Fruit fly (Drosophila melanogaster): ENCODE results near the gene Lip4.

Gene Lip4

dm6 chr2L:10522174-10522893 is 5.0 kb upstream of the Lip4 start (continued):
- TF ChIP-seq YL-1 (GFP tag; optimal IDR thresholded peaks at IDR 0.05) (no peak), amos (GFP tag; IDR thresholded peaks at IDR 0.05; ENCODE audit: partially characterized antibody) (no peak), CG2120 (GFP tag; optimal IDR thresholded peaks at IDR 0.05) (peak; percentile 51), otp (GFP tag; IDR thresholded peaks at IDR 0.05) (no peak), Side (GFP tag; optimal IDR thresholded peaks at IDR 0.05) (no peak), Fer1 (GFP tag; optimal IDR thresholded peaks at IDR 0.05) (peak; percentile 63), CkIIα-i1 (GFP tag; IDR thresholded peaks at IDR 0.05) (no peak), slbo (GFP tag; IDR thresholded peaks at IDR 0.05) (peak; percentile 79), pho (GFP tag; optimal IDR thresholded peaks at IDR 0.05) (no peak), CG14441 (GFP tag; IDR thresholded peaks at IDR 0.05) (peak; percentile 74), luna (GFP tag; optimal IDR thresholded peaks at IDR 0.05) (no peak), CG9876 (GFP tag; optimal IDR thresholded peaks at IDR 0.05) (no peak), Elba2 (GFP tag; optimal IDR thresholded peaks at IDR 0.05) (no peak), CG10543 (GFP tag; optimal IDR thresholded peaks at IDR 0.05) (no peak), z (GFP tag; IDR thresholded peaks at IDR 0.05) (no peak; the same call in 2 of the 3 replicates), CG13775 (GFP tag; optimal IDR thresholded peaks at IDR 0.05) (peak; percentile 53), CG18011 (GFP tag; optimal IDR thresholded peaks at IDR 0.05) (peak; percentile 10), CG6175 (GFP tag; IDR thresholded peaks at IDR 0.05) (no peak), vnd (GFP tag; IDR thresholded peaks at IDR 0.05; ENCODE audit: partially characterized antibody) (no peak), CG2116 (GFP tag; optimal IDR thresholded peaks at IDR 0.05) (peak; percentile 5), NFAT (GFP tag; IDR thresholded peaks at IDR 0.05) (peak; percentile 42; the same call in 1 of the 2 replicates)

dm6 chr2L:10528984-10529383 is 1.6 kb downstream of the Lip4 start:
- TF ChIP-seq CG3163 (GFP tag; optimal IDR thresholded peaks at IDR 0.05) (no peak), bowl (GFP tag; IDR thresholded peaks at IDR 0.05) (no peak), odd (GFP tag; optimal IDR thresholded peaks at IDR 0.05) (no peak), CG7839 (tag; optimal IDR thresholded peaks at IDR 0.05) (no peak), Hr3 (GFP tag; optimal IDR thresholded peaks at IDR 0.05) (no peak), CG17568 (GFP tag; optimal IDR thresholded peaks at IDR 0.05) (no peak), Adf1 (GFP tag; IDR thresholded peaks at IDR 0.05) (no peak), CG12659 (GFP tag; optimal IDR thresholded peaks at IDR 0.05) (no peak), Elba2 (GFP tag; optimal IDR thresholded peaks at IDR 0.05) (no peak), wor (GFP tag; IDR thresholded peaks at IDR 0.05) (no peak), Sin3A (optimal IDR thresholded peaks at IDR 0.05) (no peak), Hr78 (GFP tag; optimal IDR thresholded peaks at IDR 0.05) (peak in 1 of 2 experiments; percentile 54), nmo (GFP tag; optimal IDR thresholded peaks at IDR 0.05) (no peak), Awh (GFP tag; IDR thresholded peaks at IDR 0.05) (0 out of 2 replicates have a peak, but pooled peaks have one; percentile 22), CG30020 (tag; optimal IDR thresholded peaks at IDR 0.05) (no peak), CG15479 (GFP tag; optimal IDR thresholded peaks at IDR 0.05) (peak; percentile 48), Pdp1 (GFP tag; optimal IDR thresholded peaks at IDR 0.05) (peak in 1 of 2 experiments; percentile 77), ftz-f1 (GFP tag; optimal IDR thresholded peaks at IDR 0.05) (peak; percentile 81), sug (tag; optimal IDR thresholded peaks at IDR 0.05) (peak; percentile 97), CG12299 (tag; optimal IDR thresholded peaks at IDR 0.05) (no peak), CG2199 (GFP tag; IDR thresholded peaks at IDR 0.05) (peak; percentile 71; the same call in 1 of the 3 replicates), Tbp (GFP tag; optimal IDR thresholded peaks at IDR 0.05) (no peak), CG33557 (GFP tag; optimal IDR thresholded peaks at IDR 0.05) (no peak), vvl (GFP tag; IDR thresholded peaks at IDR 0.05) (no peak), CG18262 (tag; optimal IDR thresholded peaks at IDR 0.05) (no peak), CG16815 (GFP tag; optimal IDR thresholded peaks at IDR 0.05) (no peak), zf30C (GFP tag; optimal IDR thresholded peaks at IDR 0.05) (no peak), pho (GFP tag; optimal IDR thresholded peaks at IDR 0.05) (no peak), dm (GFP tag; optimal IDR thresholded peaks at IDR 0.05) (no peak), CG14441 (GFP tag; IDR thresholded peaks at IDR 0.05) (no peak), row (GFP tag; IDR thresholded peaks at IDR 0.05) (no peak), CoRest (tag; optimal IDR thresholded peaks at IDR 0.05) (no peak)
